Fruit fly (Drosophila melanogaster) whole organism, pupa: Measurements from ENCODE around the gene CG18473.

ENCODE experiments used
- CG10348 ChIP-seq: fragments of 200-800 bp; sonication (Bioruptor generic); IDR thresholded peaks from 2 replicates; pipeline ENCODE4 v1.3.6; 2022; ENCODE audit warnings: missing biosample characterization, missing genetic modification characterization
- CG15710 ChIP-seq: fragments of 200-800 bp; sonication (Bioruptor generic); optimal IDR thresholded peaks from 2 replicates; lab custom pipeline; 2018; ENCODE audit warnings: missing biosample characterization, mild to moderate bottlenecking, missing genetic modification characterization, moderate library complexity
- CG34367 ChIP-seq: fragments of 200-800 bp; sonication (Bioruptor generic); optimal IDR thresholded peaks from 2 replicates; lab custom pipeline; 2018; ENCODE audit warnings: missing biosample characterization, mild to moderate bottlenecking, missing genetic modification characterization
- CG8301 ChIP-seq: fragments of 200-800 bp; sonication (Bioruptor generic); optimal IDR thresholded peaks from 2 replicates; lab custom pipeline; 2018; ENCODE audit warnings: missing biosample characterization, mild to moderate bottlenecking, missing genetic modification characterization
- EcR ChIP-seq: fragments of 200-800 bp; sonication (Bioruptor generic); optimal IDR thresholded peaks from 3 replicates; lab custom pipeline; 2019; ENCODE audit warnings: missing biosample characterization, missing genetic modification characterization, mild to moderate bottlenecking, moderate library complexity, missing genetic modification reagents
- Ets98B ChIP-seq: fragments of 200-800 bp; sonication (Bioruptor generic); IDR thresholded peaks from 2 replicates; pipeline ENCODE4 v1.3.6; 2022; ENCODE audit warnings: missing biosample characterization, missing genetic modification characterization
- Pif1A ChIP-seq: fragments of 200-800 bp; sonication (Bioruptor generic); optimal IDR thresholded peaks from 3 replicates; lab custom pipeline; 2016; ENCODE audit warnings: missing biosample characterization, missing genetic modification characterization
- Snoo ChIP-seq: fragments of 200-800 bp; sonication (Bioruptor generic); optimal IDR thresholded peaks from 3 replicates; lab custom pipeline; 2017; ENCODE audit warnings: missing biosample characterization, mild to moderate bottlenecking, missing genetic modification characterization, inconsistent platforms
- fd96Ca ChIP-seq: fragments of 200-800 bp; sonication (Bioruptor generic); IDR thresholded peaks from 3 replicates; pipeline ENCODE4 v1.3.6; 2022; ENCODE audit warnings: missing biosample characterization, missing genetic modification characterization
- gl ChIP-seq: fragments of 200-800 bp; sonication (Bioruptor generic); optimal IDR thresholded peaks from 2 replicates; lab custom pipeline; 2018; ENCODE audit warnings: missing biosample characterization, mild to moderate bottlenecking, missing genetic modification characterization

dm6 chr3R:9392421-9392820 is 29.3 kb downstream of the CG18473 start:
- TF ChIP-seq EcR (GFP tag; lab: Kevin White, UChicago) (peak; percentile 23), CG10348 (no peak), CG34367 (no peak), Snoo (tag; lab: Kevin White, UChicago) (no peak), gl (tag; lab: Kevin White, UChicago) (no peak), Ets98B (no peak), fd96Ca (no peak), Pif1A (no peak), CG15710 (tag; lab: Kevin White, UChicago) (no peak), CG8301 (tag; lab: Kevin White, UChicago) (no peak)
